Worm (Caenorhabditis elegans): ENCODE results near the gene ZC395.5.

DNA sequence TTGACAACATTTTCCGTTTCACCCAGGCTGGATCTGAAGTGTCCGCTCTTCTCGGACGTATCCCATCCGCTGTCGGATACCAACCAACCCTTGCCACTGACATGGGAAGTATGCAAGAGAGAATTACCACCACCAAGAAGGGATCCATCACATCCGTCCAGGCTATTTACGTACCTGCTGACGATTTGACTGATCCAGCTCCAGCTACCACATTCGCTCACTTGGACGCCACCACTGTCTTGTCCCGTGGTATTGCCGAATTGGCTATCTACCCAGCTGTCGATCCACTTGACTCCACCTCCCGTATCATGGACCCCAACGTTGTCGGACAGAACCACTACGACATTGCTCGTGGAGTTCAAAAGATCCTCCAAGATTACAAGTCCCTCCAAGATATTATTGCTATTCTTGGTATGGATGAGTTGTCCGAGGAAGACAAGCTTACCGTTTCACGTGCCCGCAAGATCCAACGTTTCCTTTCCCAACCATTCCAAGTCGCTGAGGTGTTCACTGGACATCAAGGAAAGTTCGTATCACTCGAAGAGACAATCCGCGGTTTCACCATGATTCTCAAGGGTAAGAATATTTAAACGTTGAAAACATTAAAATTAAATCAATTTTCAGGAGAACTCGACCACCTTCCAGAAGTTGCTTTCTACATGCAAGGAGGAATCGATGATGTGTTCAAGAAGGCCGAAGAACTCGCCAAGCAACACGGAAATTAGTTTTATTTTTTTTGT lies 38.0 kb upstream of the ZC395.5 start:
- TF ChIP-seq skn-1 (tag; optimal IDR thresholded peaks at IDR 0.05): no peak
- no peak for TF ChIP-seq nhr-77 (tag; optimal IDR thresholded peaks at IDR 0.05)
- TF ChIP-seq unc-39 (tag; optimal IDR thresholded peaks at IDR 0.05): no peak
- TF ChIP-seq nhr-25 (tag; optimal IDR thresholded peaks at IDR 0.05): no peak
- no peak for TF ChIP-seq C34F6.9 (tag; optimal IDR thresholded peaks at IDR 0.05)
